Fruit fly (Drosophila melanogaster) whole organism, prepupa: ENCODE data around the gene RhoGDI.

Experiments used
- CG8632 ChIP-seq: fragments of 200-800 bp; sonication (Bioruptor generic); optimal IDR thresholded peaks from 3 replicates; lab custom pipeline; 2016; ENCODE audit warnings: missing biosample characterization, missing genetic modification characterization
- Ets96B ChIP-seq: fragments of 200-800 bp; optimal IDR thresholded peaks from 2 replicates; lab custom pipeline; 2019; ENCODE audit warnings: missing biosample characterization, mild to moderate bottlenecking, missing genetic modification characterization, moderate library complexity
- Hr38 ChIP-seq: sonication (Bioruptor generic); optimal IDR thresholded peaks from 2 replicates; lab custom pipeline; 2016; ENCODE audit warnings: missing biosample characterization, missing genetic modification characterization
- Sox102F ChIP-seq: fragments of 200-800 bp; sonication (Bioruptor generic); optimal IDR thresholded peaks from 2 replicates; lab custom pipeline; 2016; ENCODE audit warnings: missing biosample characterization, mild to moderate bottlenecking, missing genetic modification characterization
- Sox15 ChIP-seq: fragments of 200-800 bp; sonication (Bioruptor generic); optimal IDR thresholded peaks from 3 replicates; lab custom pipeline; 2016; ENCODE audit warnings: missing biosample characterization, missing genetic modification characterization
- eg ChIP-seq: fragments of 200-800 bp; sonication (Bioruptor generic); IDR thresholded peaks from 3 replicates; pipeline ENCODE4 v1.3.6; 2022; ENCODE audit warnings: missing biosample characterization, missing genetic modification characterization
- fd59A ChIP-seq: fragments of 200-800 bp; sonication (Bioruptor generic); optimal IDR thresholded peaks from 2 replicates; lab custom pipeline; 2017; ENCODE audit warnings: missing biosample characterization, mild to moderate bottlenecking, missing genetic modification characterization, missing genetic modification reagents
- fkh ChIP-seq: fragments of 200-800 bp; sonication (Bioruptor generic); optimal IDR thresholded peaks from 3 replicates; lab custom pipeline; 2017; ENCODE audit warnings: missing biosample characterization, mild to moderate bottlenecking, missing genetic modification characterization, moderate library complexity
- lz ChIP-seq: fragments of 200-800 bp; sonication (Bioruptor generic); optimal IDR thresholded peaks from 3 replicates; lab custom pipeline; 2016; ENCODE audit warnings: missing biosample characterization, missing genetic modification characterization

dm6 chr3L:19914833-19915232 lies 13.7 kb upstream of the RhoGDI start, which contains the start of gene Rpn1:
- TF ChIP-seq lz (GFP tag; lab: Kevin White, UChicago) = peak; percentile 6
- no peak for TF ChIP-seq Ets96B (tag; lab: Kevin White, UChicago)
- TF ChIP-seq Sox15 = no peak
- TF ChIP-seq fkh = no peak
- no peak for TF ChIP-seq CG8632 (GFP tag; lab: Kevin White, UChicago)
- no peak for TF ChIP-seq Hr38 (GFP tag; lab: Kevin White, UChicago)
- no peak for TF ChIP-seq eg
- no peak for TF ChIP-seq Sox102F
- TF ChIP-seq fd59A (GFP tag; lab: Kevin White, UChicago) = no peak
